Worm (Caenorhabditis elegans): ENCODE data around the gene ver-1.

- no peak for TF ChIP-seq cog-1 (tag; optimal IDR thresholded peaks at IDR 0.05)
- no peak for TF ChIP-seq flt-1 (GFP tag; IDR thresholded peaks at IDR 0.05)
- no peak for TF ChIP-seq klf-2 (GFP tag; conservative IDR thresholded peaks at IDR 0.05)
- TF ChIP-seq med-1 (GFP tag; optimal IDR thresholded peaks at IDR 0.05; ENCODE audit: insufficient read depth), result no peak
Measured at ce11 chrIII:151084-151483, 5.5 kb upstream of the ver-1 start.
